Fruit fly (Drosophila melanogaster): ENCODE data around the gene CG8136.
A peak's percentile ranks its signal among the peaks of the same experiment; 100 is the strongest.

Gene CG8136

DNA sequence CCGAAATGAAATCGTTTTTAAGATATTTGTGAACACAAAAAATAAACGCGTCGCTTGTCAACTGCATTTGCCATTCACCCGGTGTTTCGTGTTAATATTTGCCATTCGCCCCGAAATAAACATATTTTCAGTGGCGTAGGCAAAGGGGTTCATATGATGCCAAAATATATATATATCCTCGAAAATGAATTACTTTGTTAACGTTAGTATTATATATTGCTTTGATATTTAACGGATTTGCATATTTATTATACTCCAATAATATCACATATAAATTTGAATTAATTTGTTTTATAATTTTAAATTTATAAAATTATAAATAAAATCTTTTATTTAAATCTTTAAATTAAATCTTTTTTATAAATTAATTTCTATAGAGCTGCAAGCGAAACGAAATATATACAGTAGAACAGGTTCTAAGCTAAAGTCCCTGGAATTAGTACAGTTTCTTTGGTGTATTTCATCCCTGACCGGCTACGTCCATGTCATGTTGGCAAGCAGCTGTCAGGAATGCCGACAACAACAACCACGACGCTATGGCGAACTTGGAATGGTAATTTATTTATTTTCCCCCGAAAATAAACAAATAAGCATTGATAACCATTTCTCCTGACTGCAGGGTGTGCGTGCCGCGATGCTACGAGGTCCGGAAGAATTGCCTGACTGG is 10.6 kb downstream of the CG8136 start, which contains the start of the genes M1BP and CG8202 (continued):
- TF ChIP-seq Gug (GFP tag; IDR thresholded peaks at IDR 0.05) (0 out of 2 replicates have a peak, but pooled peaks have one; percentile 30), OdsH (GFP tag; optimal IDR thresholded peaks at IDR 0.05) (peak; percentile 89), dac (GFP tag; optimal IDR thresholded peaks at IDR 0.05) (peak; percentile 56), Ets21C (GFP tag; optimal IDR thresholded peaks at IDR 0.05) (peak; percentile 62), achi (GFP tag; optimal IDR thresholded peaks at IDR 0.05) (peak; percentile 94), svp (GFP tag) (no peak), fkh (GFP tag; optimal IDR thresholded peaks at IDR 0.05) (peak; percentile 67), Sox102F (GFP tag; optimal IDR thresholded peaks at IDR 0.05) (no peak), acj6 (GFP tag; optimal IDR thresholded peaks at IDR 0.05) (peak; percentile 84)

DNA sequence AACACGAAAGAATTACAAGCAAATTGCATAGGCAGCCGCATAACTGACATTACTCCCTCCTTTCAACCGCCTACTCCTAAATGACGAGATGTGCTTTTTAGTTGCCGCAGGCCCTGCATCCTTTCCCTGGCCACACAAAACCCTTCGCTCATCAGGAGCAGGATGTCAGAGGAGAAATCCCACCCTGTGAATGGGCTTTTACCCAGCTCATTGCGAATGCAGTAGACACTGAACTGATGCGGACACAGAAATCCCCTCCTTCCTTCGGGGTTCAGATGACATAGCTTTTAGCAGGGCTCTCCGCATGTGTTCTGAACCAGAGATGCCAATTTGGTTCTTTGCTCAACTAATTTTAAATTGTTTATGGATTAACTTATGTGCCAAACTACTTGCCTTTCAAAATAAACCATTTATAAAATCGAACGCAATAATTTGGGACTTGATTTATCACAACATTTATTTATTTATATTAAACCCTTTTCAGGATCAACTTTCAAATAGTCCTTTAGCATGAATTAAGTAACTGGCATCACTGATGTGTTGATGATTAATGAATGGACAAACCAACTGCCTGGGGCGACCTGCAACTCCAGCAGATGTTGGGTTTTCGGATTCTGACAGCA is 18.1 kb downstream of the CG8136 start:
- TF ChIP-seq achi (GFP tag; optimal IDR thresholded peaks at IDR 0.05), result peak; percentile 3
- no peak for TF ChIP-seq CG11902 (GFP tag; optimal IDR thresholded peaks at IDR 0.05)
- TF ChIP-seq ss (GFP tag; optimal IDR thresholded peaks at IDR 0.05), result peak in 1 of 2 experiments; percentile 25
- peak; percentile 6 for TF ChIP-seq CG10669 (GFP tag; optimal IDR thresholded peaks at IDR 0.05)
- peak; percentile 33 for TF ChIP-seq esn (GFP tag; optimal IDR thresholded peaks at IDR 0.05)
- peak; percentile 48 for TF ChIP-seq Ets96B (tag; optimal IDR thresholded peaks at IDR 0.05)
- TF ChIP-seq svp (GFP tag), result peak; percentile 48
- peak; percentile 27 for TF ChIP-seq CG6808 (GFP tag; optimal IDR thresholded peaks at IDR 0.05)
- no peak for TF ChIP-seq CG10631 (GFP tag; optimal IDR thresholded peaks at IDR 0.05)
- TF ChIP-seq Hr38 (GFP tag; optimal IDR thresholded peaks at IDR 0.05), result no peak
- TF ChIP-seq Eip78C (GFP tag), result peak; percentile 16
- peak; percentile 27 for TF ChIP-seq Eip75B (GFP tag; optimal IDR thresholded peaks at IDR 0.05)
- peak; percentile 24 for TF ChIP-seq Met (GFP tag; optimal IDR thresholded peaks at IDR 0.05)
- peak; percentile 6 for TF ChIP-seq spab (GFP tag; optimal IDR thresholded peaks at IDR 0.05)

DNA sequence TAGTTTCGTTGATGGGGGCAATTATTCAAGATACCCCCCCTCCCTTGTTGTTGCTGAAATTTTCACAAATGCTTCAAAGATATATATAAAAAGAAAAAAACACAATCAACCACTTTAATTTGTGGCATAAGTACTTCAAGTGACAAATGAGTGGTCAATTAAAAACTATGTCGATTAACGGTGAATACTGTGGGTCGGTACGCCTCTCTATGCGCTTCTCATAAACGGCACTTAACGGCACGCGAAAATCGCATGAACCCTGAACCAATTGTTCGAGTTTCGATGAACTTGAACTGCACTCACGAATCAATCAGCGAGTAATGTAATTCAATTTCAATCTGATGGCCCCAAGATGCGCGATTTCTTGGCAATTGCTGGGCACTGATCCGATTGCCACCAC is 18.9 kb downstream of the CG8136 start:
- TF ChIP-seq svp (GFP tag), result peak; percentile 74
- TF ChIP-seq CG10669 (GFP tag; optimal IDR thresholded peaks at IDR 0.05), result no peak

DNA sequence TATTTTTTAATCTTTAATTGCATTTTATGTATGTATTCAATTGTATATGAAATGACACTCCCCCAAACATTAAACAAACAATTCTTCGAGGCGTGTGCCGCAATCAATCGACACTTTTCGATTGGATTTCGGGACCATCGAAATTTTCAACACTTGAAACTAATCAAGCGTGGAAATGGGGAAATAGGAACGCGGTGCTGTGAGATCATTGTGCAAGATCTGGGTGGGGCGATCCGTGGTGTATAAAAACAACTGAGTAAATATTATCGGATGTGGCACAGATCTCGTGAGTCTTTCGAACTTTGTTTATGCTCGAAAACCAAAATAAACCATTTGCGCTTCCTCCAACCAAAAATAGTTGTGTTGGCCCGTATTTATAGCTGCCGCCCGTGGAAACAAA is 20.1 kb downstream of the CG8136 start:
- TF ChIP-seq spab (GFP tag; optimal IDR thresholded peaks at IDR 0.05), result no peak
- TF ChIP-seq CG3919 (GFP tag; optimal IDR thresholded peaks at IDR 0.05), result no peak
- no peak for TF ChIP-seq OdsH (GFP tag; optimal IDR thresholded peaks at IDR 0.05)
- no peak for TF ChIP-seq CG7368 (GFP tag; optimal IDR thresholded peaks at IDR 0.05)
- no peak for TF ChIP-seq pdm3 (GFP tag; optimal IDR thresholded peaks at IDR 0.05)
- no peak for TF ChIP-seq acj6 (GFP tag; optimal IDR thresholded peaks at IDR 0.05)
- no peak for TF ChIP-seq dac (GFP tag; optimal IDR thresholded peaks at IDR 0.05)
- TF ChIP-seq CG6808 (GFP tag; optimal IDR thresholded peaks at IDR 0.05), result no peak
- no peak for TF ChIP-seq eg (GFP tag; IDR thresholded peaks at IDR 0.05)

DNA sequence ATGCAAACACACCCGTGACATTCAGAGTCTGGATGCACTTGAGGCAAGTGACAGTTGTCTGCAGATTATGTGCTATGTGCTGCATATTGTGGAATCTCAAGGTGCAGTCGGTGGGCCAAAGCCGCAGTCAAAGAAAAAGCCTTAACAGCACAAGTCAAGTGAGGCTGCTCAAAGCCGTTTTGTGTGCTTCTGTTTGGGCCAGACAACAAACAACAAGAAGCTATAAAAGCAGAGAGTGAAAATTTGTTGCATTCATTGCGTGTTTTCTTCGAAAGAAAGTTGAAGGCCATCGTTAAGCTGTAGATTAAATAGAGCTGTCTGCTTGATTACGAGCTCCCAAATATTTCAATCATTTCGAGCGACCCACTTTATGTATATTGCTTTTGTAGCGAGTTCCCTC is 20.8 kb downstream of the CG8136 start:
- TF ChIP-seq CG6163 (GFP tag; IDR thresholded peaks at IDR 0.05) (no peak), Eip78C (GFP tag) (peak; percentile 21)

DNA sequence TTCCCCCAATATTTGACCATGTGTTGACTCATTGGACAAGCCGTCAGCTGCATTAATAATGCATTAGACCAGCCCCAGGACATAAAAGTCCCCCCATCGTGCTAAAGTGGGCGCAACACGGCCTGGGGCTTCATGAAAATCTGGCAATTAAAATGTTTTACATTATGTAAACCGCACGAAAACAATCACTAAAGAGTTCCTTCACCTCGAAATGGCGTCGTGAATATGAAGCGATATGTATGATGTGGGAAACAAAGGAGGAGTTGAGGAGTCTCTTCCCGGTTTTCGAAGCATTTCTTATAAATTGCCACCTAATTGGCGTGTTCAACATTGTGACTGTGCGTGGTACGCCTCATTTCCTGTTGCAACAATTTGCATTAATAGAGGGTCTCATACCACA is 21.5 kb downstream of the CG8136 start:
- TF ChIP-seq dsx (GFP tag; optimal IDR thresholded peaks at IDR 0.05; ENCODE audit: poor library complexity, severe bottlenecking), result no peak
- TF ChIP-seq Eip78C (GFP tag), result peak; percentile 15

DNA sequence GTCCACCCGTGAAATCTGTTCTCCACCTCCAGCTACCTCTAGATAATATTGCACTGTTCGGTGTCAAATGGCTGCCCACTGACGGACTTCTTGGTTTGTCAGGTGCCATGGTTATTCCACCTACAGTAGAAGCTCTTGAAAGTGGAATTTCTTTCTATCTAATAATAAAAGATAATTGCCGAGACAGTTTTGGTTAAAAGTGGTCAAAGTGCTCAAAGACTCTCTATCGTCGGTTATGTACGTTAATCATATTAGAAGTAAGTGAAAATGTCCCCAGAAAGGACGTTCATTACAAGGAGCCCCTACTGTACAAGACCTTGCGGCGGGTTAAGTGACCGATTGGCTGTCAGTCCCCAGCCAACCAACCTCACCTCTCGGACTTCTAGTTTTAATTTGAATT is 23.0 kb downstream of the CG8136 start:
- TF ChIP-seq dsx (GFP tag; optimal IDR thresholded peaks at IDR 0.05; ENCODE audit: poor library complexity, severe bottlenecking) (no peak), fd85E (GFP tag; optimal IDR thresholded peaks at IDR 0.05) (no peak), acj6 (GFP tag; optimal IDR thresholded peaks at IDR 0.05) (peak; percentile 17), CG11902 (GFP tag; optimal IDR thresholded peaks at IDR 0.05) (peak; percentile 31), Smox (GFP tag; optimal IDR thresholded peaks at IDR 0.05) (peak; percentile 61), Hr38 (GFP tag; optimal IDR thresholded peaks at IDR 0.05) (no peak), ss (GFP tag; optimal IDR thresholded peaks at IDR 0.05) (no peak), CG16779 (tag; optimal IDR thresholded peaks at IDR 0.05) (no peak), CG8119 (GFP tag; IDR thresholded peaks at IDR 0.05) (peak; percentile 44; the same call in 1 of the 3 replicates), CG7368 (GFP tag; optimal IDR thresholded peaks at IDR 0.05) (no peak), achi (GFP tag; optimal IDR thresholded peaks at IDR 0.05) (peak; percentile 40), fkh (GFP tag; optimal IDR thresholded peaks at IDR 0.05) (no peak), CG10669 (GFP tag; optimal IDR thresholded peaks at IDR 0.05) (peak; percentile 1), CG11762 (GFP tag; optimal IDR thresholded peaks at IDR 0.05; ENCODE audit: insufficient read depth) (peak; percentile 2), eg (GFP tag; IDR thresholded peaks at IDR 0.05) (peak; percentile 72; the same call in 2 of the 3 replicates), CG15336 (GFP tag; IDR thresholded peaks at IDR 0.05) (peak; percentile 63), vri (GFP tag; optimal IDR thresholded peaks at IDR 0.05) (peak; percentile 54), CG4318 (GFP tag; optimal IDR thresholded peaks at IDR 0.05) (no peak), CG34406 (GFP tag; optimal IDR thresholded peaks at IDR 0.05) (peak; percentile 41), esn (GFP tag; optimal IDR thresholded peaks at IDR 0.05) (peak; percentile 62)
